Worm (Caenorhabditis elegans) whole organism, L1 larva: ENCODE data around the gene C27F2.10.

Source experiments
- C34B4.2 ChIP-seq: sonication (generic microtip); optimal IDR thresholded peaks from 2 replicates; lab custom pipeline; 2017; ENCODE audit warnings: mild to moderate bottlenecking, missing genetic modification characterization, missing compliant biosample characterization
- Y116A8C.19 ChIP-seq: sonication (generic microtip); optimal IDR thresholded peaks from 2 replicates; lab custom pipeline; 2016; ENCODE audit warnings: missing compliant biosample characterization, missing genetic modification characterization, borderline replicate concordance
- blmp-1 ChIP-seq: fragments of 150-350 bp; optimal IDR thresholded peaks from 2 replicates; lab custom pipeline; 2014; ENCODE audit warnings: missing biosample characterization, missing genetic modification characterization
- ceh-8 ChIP-seq: fragments of 200-800 bp; sonication (Bioruptor generic); optimal IDR thresholded peaks from 2 replicates; lab custom pipeline; 2018; ENCODE audit warnings: mild to moderate bottlenecking, missing genetic modification characterization, moderate library complexity, missing compliant biosample characterization
- ceh-82 ChIP-seq, 3 experiments: fragments of 150-350 bp in 1 of 3; sonication (generic microtip) in 2 of 3; optimal IDR thresholded peaks; 2 replicates each; lab custom pipeline; 2014 to 2017; ENCODE audit warnings: missing biosample characterization in 3 of 3, missing genetic modification characterization in 3 of 3
- ces-1 ChIP-seq: fragments of 150-350 bp; optimal IDR thresholded peaks from 2 replicates; lab custom pipeline; 2014; ENCODE audit warnings: missing biosample characterization, missing genetic modification reagents, missing genetic modification characterization
- dpl-1 ChIP-seq, 3 experiments: fragments of 150-350 bp in 2 of 3; sonication (generic microtip) in 1 of 3; optimal IDR thresholded peaks; 2 replicates each; lab custom pipeline; 2014 to 2017; ENCODE audit warnings: missing biosample characterization in 3 of 3, missing genetic modification characterization in 3 of 3, missing genetic modification reagents in 3 of 3
- dsc-1 ChIP-seq: sonication (generic microtip); optimal IDR thresholded peaks from 2 replicates; lab custom pipeline; 2016; ENCODE audit warnings: mild to moderate bottlenecking, missing genetic modification characterization, missing compliant biosample characterization
- efl-1 ChIP-seq, 4 experiments: fragments of 150-350 bp; optimal IDR thresholded peaks in 3 of 4; peaks in 1 of 4; 1 replicate in 1 of 4; 2 replicates in 3 of 4; lab custom pipeline; 2014; ENCODE audit warnings: missing biosample characterization in 2 of 4, missing genetic modification characterization in 2 of 4, missing genetic modification reagents in 2 of 4
- egl-13 ChIP-seq: sonication (generic microtip); optimal IDR thresholded peaks from 2 replicates; lab custom pipeline; 2016; ENCODE audit warnings: missing genotype, missing genetic modification reagents, missing genetic modification characterization, missing compliant biosample characterization
- egl-27 ChIP-seq, 2 experiments: fragments of 150-350 bp in 1 of 2; sonication (generic microtip); optimal IDR thresholded peaks; 3 replicates each; lab custom pipeline; 2017 to 2018; ENCODE audit warnings: missing biosample characterization in 2 of 2, missing genetic modification characterization in 2 of 2, missing genetic modification reagents in 2 of 2
- elt-3 ChIP-seq, 6 experiments: fragments of 150-350 bp in 1 of 6; sonication (generic microtip); optimal IDR thresholded peaks; 2 replicates each; lab custom pipeline; 2017 to 2018; ENCODE audit warnings: missing biosample characterization in 6 of 6, missing genetic modification characterization in 6 of 6, inconsistent platforms in 1 of 6
- fkh-10 ChIP-seq: sonication (generic microtip); optimal IDR thresholded peaks from 2 replicates; lab custom pipeline; 2017; ENCODE audit warnings: missing biosample characterization, missing genetic modification reagents, missing genetic modification characterization
- fkh-4 ChIP-seq: sonication (generic microtip); optimal IDR thresholded peaks from 2 replicates; lab custom pipeline; 2016; ENCODE audit warnings: missing compliant biosample characterization, missing genetic modification characterization, borderline replicate concordance
- hlh-17 ChIP-seq: fragments of 200-800 bp; sonication (Bioruptor generic); optimal IDR thresholded peaks from 2 replicates; lab custom pipeline; 2018; ENCODE audit warnings: missing genetic modification characterization, mild to moderate bottlenecking, missing compliant biosample characterization, moderate library complexity, borderline replicate concordance
- hlh-4 ChIP-seq: sonication (generic microtip); optimal IDR thresholded peaks from 2 replicates; lab custom pipeline; 2016; ENCODE audit warnings: mild to moderate bottlenecking, missing genetic modification characterization, missing compliant biosample characterization
- hpl-2 ChIP-seq: fragments of 150-350 bp; optimal IDR thresholded peaks from 2 replicates; lab custom pipeline; 2014; ENCODE audit warnings: missing biosample characterization, missing genetic modification reagents, missing genetic modification characterization
- irx-1 ChIP-seq: sonication (generic microtip); optimal IDR thresholded peaks from 2 replicates; lab custom pipeline; 2016; ENCODE audit warnings: missing genetic modification characterization, missing compliant biosample characterization
- isw-1 ChIP-seq: fragments of 200-800 bp; sonication (Bioruptor generic); IDR thresholded peaks from 2 replicates; pipeline ENCODE4 v1.3.6; 2022; ENCODE audit warnings: missing genetic modification characterization, missing compliant biosample characterization
- lin-14 ChIP-seq: fragments of 200-800 bp; sonication (Bioruptor generic); optimal IDR thresholded peaks from 2 replicates; lab custom pipeline; 2018; ENCODE audit warnings: mild to moderate bottlenecking, missing genetic modification characterization, moderate library complexity, missing compliant biosample characterization
- lir-3 ChIP-seq: sonication (generic microtip); optimal IDR thresholded peaks from 2 replicates; lab custom pipeline; 2016; ENCODE audit warnings: mild to moderate bottlenecking, missing genetic modification characterization, moderate library complexity, missing compliant biosample characterization; ENCODE audit not compliant: poor library complexity
- mab-9 ChIP-seq: fragments of 200-800 bp; sonication (Bioruptor generic); IDR thresholded peaks from 2 replicates; pipeline ENCODE4 v1.3.6; 2022; ENCODE audit warnings: missing genetic modification reagents, missing genetic modification characterization, missing compliant biosample characterization
- mep-1 ChIP-seq: fragments of 150-350 bp; optimal IDR thresholded peaks from 2 replicates; lab custom pipeline; 2014; ENCODE audit warnings: missing biosample characterization, missing genetic modification characterization
- nhr-11 ChIP-seq: fragments of 150-350 bp; optimal IDR thresholded peaks from 2 replicates; lab custom pipeline; 2014; ENCODE audit warnings: missing biosample characterization, missing genetic modification characterization
- nhr-47 ChIP-seq: sonication (generic microtip); optimal IDR thresholded peaks from 2 replicates; lab custom pipeline; 2016; ENCODE audit warnings: mild to moderate bottlenecking, missing genetic modification characterization, moderate library complexity, missing compliant biosample characterization
- nhr-71 ChIP-seq: sonication (generic microtip); optimal IDR thresholded peaks from 2 replicates; lab custom pipeline; 2016; ENCODE audit warnings: mild to moderate bottlenecking, missing genetic modification characterization, moderate library complexity, missing compliant biosample characterization
- nhr-76 ChIP-seq: sonication (generic microtip); optimal IDR thresholded peaks from 2 replicates; lab custom pipeline; 2017; ENCODE audit warnings: missing biosample characterization, missing genetic modification characterization
- nhr-84 ChIP-seq: sonication (generic microtip); optimal IDR thresholded peaks from 2 replicates; lab custom pipeline; 2017; ENCODE audit warnings: missing biosample characterization, missing genetic modification characterization
- pax-3 ChIP-seq: fragments of 200-800 bp; sonication (Bioruptor generic); optimal IDR thresholded peaks from 2 replicates; lab custom pipeline; 2018; ENCODE audit warnings: mild to moderate bottlenecking, missing genetic modification characterization, moderate library complexity, missing compliant biosample characterization
- rnt-1 ChIP-seq: sonication (generic microtip); optimal IDR thresholded peaks from 2 replicates; lab custom pipeline; 2016; ENCODE audit warnings: mild to moderate bottlenecking, missing genetic modification characterization, moderate library complexity, missing compliant biosample characterization
- skn-1 ChIP-seq: fragments of 150-350 bp; optimal IDR thresholded peaks from 2 replicates; lab custom pipeline; 2014; ENCODE audit warnings: missing biosample characterization, missing genetic modification characterization
- snu-23 ChIP-seq: sonication (generic microtip); optimal IDR thresholded peaks from 2 replicates; lab custom pipeline; 2016; ENCODE audit warnings: missing genetic modification characterization, missing compliant biosample characterization
- sox-4 ChIP-seq: sonication (generic microtip); optimal IDR thresholded peaks from 2 replicates; lab custom pipeline; 2016; ENCODE audit warnings: missing genetic modification characterization, missing compliant biosample characterization
- sup-37 ChIP-seq: fragments of 200-800 bp; sonication (Bioruptor generic); optimal IDR thresholded peaks from 2 replicates; lab custom pipeline; 2018; ENCODE audit warnings: mild to moderate bottlenecking, missing genetic modification characterization, missing compliant biosample characterization
- swsn-7 ChIP-seq: sonication (generic microtip); optimal IDR thresholded peaks from 2 replicates; lab custom pipeline; 2016; ENCODE audit warnings: missing genetic modification characterization, missing compliant biosample characterization
- tlp-1 ChIP-seq: fragments of 150-350 bp; optimal IDR thresholded peaks from 2 replicates; lab custom pipeline; 2014; ENCODE audit warnings: missing biosample characterization, missing genetic modification characterization
- unc-62 ChIP-seq: fragments of 150-350 bp; optimal IDR thresholded peaks from 2 replicates; lab custom pipeline; 2014; ENCODE audit warnings: missing biosample characterization, missing genetic modification reagents, missing genetic modification characterization
- unc-86 ChIP-seq: sonication (generic microtip); optimal IDR thresholded peaks from 2 replicates; lab custom pipeline; 2016; ENCODE audit warnings: missing genetic modification characterization, missing compliant biosample characterization
- unc-98 ChIP-seq: fragments of 200-800 bp; sonication (Bioruptor generic); IDR thresholded peaks from 2 replicates; pipeline ENCODE4 v1.3.6; 2022; ENCODE audit warnings: missing genetic modification characterization, missing compliant biosample characterization
- xbp-1 ChIP-seq: sonication (generic microtip); optimal IDR thresholded peaks from 2 replicates; lab custom pipeline; 2016; ENCODE audit warnings: missing genetic modification characterization, missing compliant biosample characterization
- zip-4 ChIP-seq: fragments of 200-800 bp; sonication (Bioruptor generic); optimal IDR thresholded peaks from 2 replicates; lab custom pipeline; 2018; ENCODE audit warnings: mild to moderate bottlenecking, missing genetic modification characterization, moderate library complexity, missing compliant biosample characterization
- ztf-4 ChIP-seq: fragments of 150-350 bp; optimal IDR thresholded peaks from 2 replicates; lab custom pipeline; 2014; ENCODE audit warnings: missing biosample characterization, missing genetic modification characterization

Gene C27F2.10

DNA sequence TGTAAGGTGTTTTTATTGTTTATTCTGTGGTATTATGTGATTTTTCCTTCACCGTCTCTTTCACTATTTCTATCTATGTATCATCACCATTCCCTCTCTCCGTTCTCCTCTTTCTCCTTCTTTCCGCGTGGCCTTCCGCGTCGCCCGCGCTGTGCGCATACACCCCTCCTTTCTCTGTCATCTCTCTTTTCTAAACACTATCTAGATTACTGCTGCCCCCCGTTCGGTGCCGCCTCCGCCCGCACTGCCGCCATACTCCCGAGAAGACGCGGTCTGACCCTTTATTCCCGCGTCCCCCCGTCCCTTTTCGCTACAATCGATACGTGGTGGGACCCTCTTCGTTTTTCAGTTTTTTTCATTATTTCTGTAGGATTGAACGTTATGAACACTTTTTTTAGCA lies 38.1 kb downstream of the C27F2.10 start:
- no peak for TF ChIP-seq hlh-17
- no peak for TF ChIP-seq rnt-1 (tag; lab: Kevin White, UChicago)
- no peak for TF ChIP-seq nhr-47 (tag; lab: Kevin White, UChicago)
- no peak for TF ChIP-seq irx-1
- TF ChIP-seq blmp-1 (tag; lab: Kevin White, UChicago), result peak; percentile 12
- TF ChIP-seq C34B4.2 (tag; lab: Kevin White, UChicago), result no peak
- TF ChIP-seq hlh-4 (tag; lab: Kevin White, UChicago), result no peak
- no peak for TF ChIP-seq zip-4 (GFP tag; lab: Kevin White, UChicago)

DNA sequence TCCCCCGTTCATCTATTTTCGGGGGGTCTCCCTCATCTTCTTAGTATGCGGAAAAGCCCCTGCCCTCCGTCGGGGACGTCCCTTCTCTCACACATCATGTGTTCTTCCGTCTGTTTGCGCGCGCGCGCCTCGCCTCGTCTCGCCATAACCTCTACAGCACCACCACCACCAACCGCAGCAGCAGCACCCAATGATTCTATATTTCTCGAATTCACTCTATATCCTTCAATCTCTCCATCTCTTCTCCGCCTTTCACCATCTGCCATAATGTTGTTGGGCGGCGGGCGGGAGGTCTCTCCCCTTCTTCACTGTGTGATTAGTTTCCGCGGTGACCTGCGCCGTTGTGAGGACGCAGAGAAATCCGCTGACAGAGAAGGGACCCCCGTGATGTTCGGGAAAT lies 39.3 kb downstream of the C27F2.10 start:
- TF ChIP-seq xbp-1 (tag; lab: Kevin White, UChicago) (no peak), lin-14 (GFP tag; lab: Kevin White, UChicago) (peak; percentile 4), nhr-71 (peak; percentile 0), sup-37 (no peak), isw-1 (GFP tag; lab: Robert Waterston, UW) (0 out of 2 replicates have a peak, but pooled peaks have one; percentile 10), unc-86 (peak; percentile 7), mep-1 (tag; lab: Kevin White, UChicago) (peak; percentile 2), ceh-82 (tag; optimal IDR thresholded peaks at IDR 0.05; lab: Kevin White, UChicago) (peak in 1 of 3 experiments; percentile 0)

DNA sequence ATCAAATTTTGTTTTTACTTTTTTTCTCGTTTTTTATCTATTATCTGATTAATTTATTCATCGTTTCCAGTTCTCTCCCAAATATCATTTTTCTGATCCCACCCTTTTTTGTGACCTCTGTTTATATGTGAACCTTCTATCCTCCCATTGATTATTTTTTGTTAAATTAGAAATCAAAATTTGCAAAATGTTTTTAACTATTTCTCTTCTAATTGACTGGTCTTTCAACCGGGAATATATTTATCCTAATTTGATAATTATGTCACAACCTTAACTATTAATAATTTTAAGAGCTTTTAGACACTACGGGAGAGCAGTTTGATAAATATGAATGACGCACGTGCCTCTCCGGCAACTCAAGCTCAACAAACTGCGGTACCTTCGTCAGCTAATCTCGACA lies 42.5 kb downstream of the C27F2.10 start, which contains the start of gene ntl-9:
TSS of gene ntl-9 (plus strand) at position 301 of the 400 bp plus-strand sequence.
- TF ChIP-seq lir-3 (tag; lab: Kevin White, UChicago) (no peak), nhr-11 (tag; lab: Kevin White, UChicago) (no peak), unc-98 (GFP tag; lab: Robert Waterston, UW) (no peak), tlp-1 (no peak), nhr-76 (no peak), nhr-84 (tag; lab: Kevin White, UChicago) (no peak), snu-23 (no peak), isw-1 (GFP tag; lab: Robert Waterston, UW) (no peak), blmp-1 (tag; lab: Kevin White, UChicago) (no peak), fkh-10 (no peak), egl-13 (tag; lab: Kevin White, UChicago) (no peak), ces-1 (GFP tag; lab: Kevin White, UChicago) (no peak), hlh-17 (no peak), rnt-1 (tag; lab: Kevin White, UChicago) (no peak), fkh-4 (tag; lab: Kevin White, UChicago) (no peak), mab-9 (GFP tag; lab: Robert Waterston, UW) (no peak), sox-4 (tag; lab: Kevin White, UChicago) (no peak), C34B4.2 (tag; lab: Kevin White, UChicago) (no peak), dpl-1 (GFP tag; optimal IDR thresholded peaks at IDR 0.05; lab: Kevin White, UChicago) (no peak), hpl-2 (GFP tag; lab: Kevin White, UChicago) (no peak)

DNA sequence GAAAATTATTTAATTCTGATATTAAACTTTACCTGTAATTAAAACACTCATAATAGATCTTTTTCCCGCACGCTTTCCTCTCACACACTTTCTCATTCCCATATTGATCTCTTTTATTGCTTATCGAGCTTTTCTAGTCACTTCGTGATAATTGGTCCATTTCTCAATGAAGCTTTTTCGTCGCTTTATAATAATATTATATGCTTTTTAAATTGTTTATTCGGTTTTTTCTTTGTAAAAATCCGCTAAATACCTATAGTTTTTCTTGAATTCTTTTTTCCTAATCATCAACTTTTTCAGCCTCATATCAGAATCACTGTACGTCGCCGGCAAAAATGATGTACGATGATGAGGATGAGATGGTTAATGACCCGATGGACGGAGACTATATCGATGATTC lies 47.4 kb downstream of the C27F2.10 start, which contains the start of gene rpb-2:
TSS of gene rpb-2 (plus strand) at position 301 of the 400 bp plus-strand sequence.
- TF ChIP-seq unc-86 (no peak), efl-1 (optimal IDR thresholded peaks at IDR 0.05; lab: Kevin White, UChicago) (no peak), efl-1 (GFP tag; optimal IDR thresholded peaks at IDR 0.05 in 1 of 2; lab: Kevin White, UChicago) (peak in 1 of 2 experiments; percentile 35)

DNA sequence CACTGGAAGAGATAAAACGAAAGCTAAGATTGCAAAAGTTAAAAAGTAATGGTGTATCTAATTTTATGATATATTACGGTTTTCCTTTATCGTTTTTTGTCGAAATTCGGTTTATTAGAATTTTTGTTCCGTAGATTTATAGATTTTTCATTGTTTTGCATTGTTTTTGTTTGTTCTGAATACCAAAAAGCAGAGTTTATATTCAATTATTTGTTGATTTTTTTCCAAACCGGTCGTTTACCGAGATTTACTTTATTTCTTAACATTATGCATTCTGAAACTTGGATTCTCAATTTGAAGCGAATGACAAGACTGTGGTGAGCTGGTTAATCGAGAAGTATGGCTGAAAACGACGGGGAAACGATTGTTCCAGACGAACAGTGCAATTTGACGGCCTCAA lies 49.7 kb downstream of the C27F2.10 start, which contains the start of gene fsn-1:
TSS of gene fsn-1 (plus strand) at position 301 of the 400 bp plus-strand sequence.
- no peak for TF ChIP-seq hpl-2 (GFP tag; lab: Kevin White, UChicago)
- TF ChIP-seq ztf-4, result no peak
- no peak for TF ChIP-seq isw-1 (GFP tag; lab: Robert Waterston, UW)
- TF ChIP-seq elt-3 (tag; optimal IDR thresholded peaks at IDR 0.05; lab: Kevin White, UChicago), result no peak
- no peak for TF ChIP-seq snu-23
- no peak for TF ChIP-seq dsc-1 (tag; lab: Kevin White, UChicago)
- TF ChIP-seq mep-1 (tag; lab: Kevin White, UChicago), result no peak
- TF ChIP-seq Y116A8C.19 (tag; lab: Kevin White, UChicago), result no peak
- no peak for TF ChIP-seq egl-27 (tag; optimal IDR thresholded peaks at IDR 0.05; lab: Kevin White, UChicago)
- TF ChIP-seq swsn-7 (tag; lab: Kevin White, UChicago), result no peak
- no peak for TF ChIP-seq pax-3 (tag; lab: Kevin White, UChicago)
- no peak for TF ChIP-seq lir-3 (tag; lab: Kevin White, UChicago)
- TF ChIP-seq fkh-10, result no peak
- TF ChIP-seq skn-1 (tag; lab: Kevin White, UChicago), result no peak
- no peak for TF ChIP-seq ceh-8 (GFP tag; lab: Kevin White, UChicago)
- no peak for TF ChIP-seq unc-62
